Fruit fly (Drosophila melanogaster): ENCODE measurements around the gene CG8289.

DNA sequence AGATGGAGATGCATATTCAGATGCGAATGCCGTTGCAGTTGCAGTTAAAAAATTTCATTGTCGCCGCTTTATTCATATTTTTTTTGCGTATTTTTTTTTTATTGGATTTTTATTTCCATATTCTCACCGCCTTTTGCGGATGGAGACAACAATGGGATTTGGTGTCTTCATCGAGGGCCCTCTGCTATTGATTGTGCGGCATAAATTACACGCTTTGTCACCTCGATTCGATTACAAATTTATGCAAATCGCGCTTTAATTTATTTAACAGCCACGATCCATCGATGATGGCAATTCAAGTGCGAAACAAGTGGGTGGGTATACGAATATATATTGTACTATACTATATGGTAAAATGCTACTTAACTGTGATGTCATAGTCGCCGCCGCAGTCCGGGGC is 52.1 kb downstream of the CG8289 start:
- no peak for TF ChIP-seq pdm3 (GFP tag; optimal IDR thresholded peaks at IDR 0.05)
- TF ChIP-seq Ets96B (tag; optimal IDR thresholded peaks at IDR 0.05) = no peak
- no peak for TF ChIP-seq CG11762 (GFP tag; optimal IDR thresholded peaks at IDR 0.05; ENCODE audit: insufficient read depth)
- no peak for TF ChIP-seq Eip78C (GFP tag)
- TF ChIP-seq CG16779 (tag; optimal IDR thresholded peaks at IDR 0.05) = no peak
- TF ChIP-seq Gug (GFP tag; IDR thresholded peaks at IDR 0.05) = no peak
- TF ChIP-seq achi (GFP tag; optimal IDR thresholded peaks at IDR 0.05) = no peak
- no peak for TF ChIP-seq Eip75B (GFP tag; optimal IDR thresholded peaks at IDR 0.05)
- TF ChIP-seq svp (GFP tag) = no peak
- TF ChIP-seq CG10631 (GFP tag; optimal IDR thresholded peaks at IDR 0.05) = no peak
- TF ChIP-seq Smox (GFP tag; optimal IDR thresholded peaks at IDR 0.05) = no peak
- no peak for TF ChIP-seq Ets21C (GFP tag; optimal IDR thresholded peaks at IDR 0.05)
- TF ChIP-seq CG6808 (GFP tag; optimal IDR thresholded peaks at IDR 0.05) = no peak

Measured in whole organism, prepupa.